Worm (Caenorhabditis elegans) whole organism, L1 larva: Measurements from ENCODE around the gene lips-12.
A peak's percentile ranks its signal among the peaks of the same experiment; 100 is the strongest.

Experiments used
- C04F5.9 ChIP-seq: sonication (generic microtip); optimal IDR thresholded peaks from 2 replicates; lab custom pipeline; 2016; ENCODE audit warnings: missing genetic modification characterization, missing compliant biosample characterization
- C16A3.4 ChIP-seq: fragments of 150-350 bp; optimal IDR thresholded peaks from 2 replicates; lab custom pipeline; 2014; ENCODE audit warnings: missing biosample characterization, missing genetic modification characterization
- C34B4.2 ChIP-seq: sonication (generic microtip); optimal IDR thresholded peaks from 2 replicates; lab custom pipeline; 2017; ENCODE audit warnings: mild to moderate bottlenecking, missing genetic modification characterization, missing compliant biosample characterization
- Y116A8C.19 ChIP-seq: sonication (generic microtip); optimal IDR thresholded peaks from 2 replicates; lab custom pipeline; 2016; ENCODE audit warnings: missing compliant biosample characterization, missing genetic modification characterization, borderline replicate concordance
- aha-1 ChIP-seq: fragments of 150-350 bp; optimal IDR thresholded peaks from 2 replicates; lab custom pipeline; 2014; ENCODE audit warnings: missing biosample characterization, missing genetic modification characterization
- aly-2 ChIP-seq: fragments of 150-350 bp; optimal IDR thresholded peaks from 2 replicates; lab custom pipeline; 2014; ENCODE audit warnings: missing biosample characterization, missing genetic modification characterization
- ama-1 ChIP-seq: fragments of 150-350 bp; optimal IDR thresholded peaks from 2 replicates; lab custom pipeline; 2014
- blmp-1 ChIP-seq: fragments of 150-350 bp; optimal IDR thresholded peaks from 2 replicates; lab custom pipeline; 2014; ENCODE audit warnings: missing biosample characterization, missing genetic modification characterization
- ceh-63 ChIP-seq: fragments of 200-800 bp; sonication (Bioruptor generic); optimal IDR thresholded peaks from 2 replicates; lab custom pipeline; 2018; ENCODE audit warnings: mild to moderate bottlenecking, missing genetic modification characterization, missing compliant biosample characterization
- ceh-8 ChIP-seq: fragments of 200-800 bp; sonication (Bioruptor generic); optimal IDR thresholded peaks from 2 replicates; lab custom pipeline; 2018; ENCODE audit warnings: mild to moderate bottlenecking, missing genetic modification characterization, moderate library complexity, missing compliant biosample characterization
- ceh-88 ChIP-seq: fragments of 200-800 bp; sonication (Bioruptor generic); IDR thresholded peaks from 2 replicates; pipeline ENCODE4 v1.3.6; 2022; ENCODE audit warnings: missing genetic modification characterization, missing compliant biosample characterization
- dpl-1 ChIP-seq, 3 experiments: fragments of 150-350 bp in 2 of 3; sonication (generic microtip) in 1 of 3; optimal IDR thresholded peaks; 2 replicates each; lab custom pipeline; 2014 to 2017; ENCODE audit warnings: missing biosample characterization in 3 of 3, missing genetic modification characterization in 3 of 3, missing genetic modification reagents in 3 of 3
- dsc-1 ChIP-seq: sonication (generic microtip); optimal IDR thresholded peaks from 2 replicates; lab custom pipeline; 2016; ENCODE audit warnings: mild to moderate bottlenecking, missing genetic modification characterization, missing compliant biosample characterization
- egl-13 ChIP-seq: sonication (generic microtip); optimal IDR thresholded peaks from 2 replicates; lab custom pipeline; 2016; ENCODE audit warnings: missing genotype, missing genetic modification reagents, missing genetic modification characterization, missing compliant biosample characterization
- ets-5 ChIP-seq: fragments of 200-800 bp; sonication (Bioruptor generic); IDR thresholded peaks from 2 replicates; pipeline ENCODE4 v1.3.6; 2022; ENCODE audit warnings: missing genetic modification characterization, missing compliant biosample characterization
- fkh-10 ChIP-seq: sonication (generic microtip); optimal IDR thresholded peaks from 2 replicates; lab custom pipeline; 2017; ENCODE audit warnings: missing biosample characterization, missing genetic modification reagents, missing genetic modification characterization
- fkh-4 ChIP-seq: sonication (generic microtip); optimal IDR thresholded peaks from 2 replicates; lab custom pipeline; 2016; ENCODE audit warnings: missing compliant biosample characterization, missing genetic modification characterization, borderline replicate concordance
- grh-1 ChIP-seq: fragments of 200-800 bp; sonication (Bioruptor generic); IDR thresholded peaks from 2 replicates; pipeline ENCODE4 v1.3.6; 2022; ENCODE audit warnings: missing genetic modification reagents, missing genetic modification characterization, missing compliant biosample characterization
- hlh-17 ChIP-seq: fragments of 200-800 bp; sonication (Bioruptor generic); optimal IDR thresholded peaks from 2 replicates; lab custom pipeline; 2018; ENCODE audit warnings: missing genetic modification characterization, mild to moderate bottlenecking, missing compliant biosample characterization, moderate library complexity, borderline replicate concordance
- irx-1 ChIP-seq: sonication (generic microtip); optimal IDR thresholded peaks from 2 replicates; lab custom pipeline; 2016; ENCODE audit warnings: missing genetic modification characterization, missing compliant biosample characterization
- isw-1 ChIP-seq: fragments of 200-800 bp; sonication (Bioruptor generic); IDR thresholded peaks from 2 replicates; pipeline ENCODE4 v1.3.6; 2022; ENCODE audit warnings: missing genetic modification characterization, missing compliant biosample characterization
- lin-14 ChIP-seq: fragments of 200-800 bp; sonication (Bioruptor generic); optimal IDR thresholded peaks from 2 replicates; lab custom pipeline; 2018; ENCODE audit warnings: mild to moderate bottlenecking, missing genetic modification characterization, moderate library complexity, missing compliant biosample characterization
- lir-3 ChIP-seq: sonication (generic microtip); optimal IDR thresholded peaks from 2 replicates; lab custom pipeline; 2016; ENCODE audit warnings: mild to moderate bottlenecking, missing genetic modification characterization, moderate library complexity, missing compliant biosample characterization; ENCODE audit not compliant: poor library complexity
- lsy-2 ChIP-seq, 2 experiments: fragments of 150-350 bp; optimal IDR thresholded peaks; 2 replicates each; lab custom pipeline; 2014; ENCODE audit warnings: missing biosample characterization in 2 of 2, missing genetic modification characterization in 2 of 2
- mab-9 ChIP-seq: fragments of 200-800 bp; sonication (Bioruptor generic); IDR thresholded peaks from 2 replicates; pipeline ENCODE4 v1.3.6; 2022; ENCODE audit warnings: missing genetic modification reagents, missing genetic modification characterization, missing compliant biosample characterization
- mef-2 ChIP-seq: fragments of 150-350 bp; optimal IDR thresholded peaks from 2 replicates; lab custom pipeline; 2014; ENCODE audit warnings: missing biosample characterization, missing genetic modification characterization
- nhr-12 ChIP-seq: sonication (generic microtip); optimal IDR thresholded peaks from 2 replicates; lab custom pipeline; 2017; ENCODE audit warnings: missing biosample characterization, missing genetic modification characterization
- nhr-237 ChIP-seq: fragments of 150-350 bp; optimal IDR thresholded peaks from 2 replicates; lab custom pipeline; 2014; ENCODE audit warnings: missing biosample characterization, missing genetic modification characterization
- nhr-28 ChIP-seq: fragments of 150-350 bp; optimal IDR thresholded peaks from 2 replicates; lab custom pipeline; 2014; ENCODE audit warnings: missing biosample characterization, missing genetic modification characterization
- nhr-77 ChIP-seq: fragments of 150-350 bp; optimal IDR thresholded peaks from 2 replicates; lab custom pipeline; 2014; ENCODE audit warnings: missing biosample characterization, missing genetic modification characterization
- nhr-90 ChIP-seq: sonication (generic microtip); optimal IDR thresholded peaks from 2 replicates; lab custom pipeline; 2016; ENCODE audit warnings: mild to moderate bottlenecking, missing genetic modification characterization, missing compliant biosample characterization; ENCODE audit not compliant: poor library complexity
- pax-3 ChIP-seq: fragments of 200-800 bp; sonication (Bioruptor generic); optimal IDR thresholded peaks from 2 replicates; lab custom pipeline; 2018; ENCODE audit warnings: mild to moderate bottlenecking, missing genetic modification characterization, moderate library complexity, missing compliant biosample characterization
- rnt-1 ChIP-seq: sonication (generic microtip); optimal IDR thresholded peaks from 2 replicates; lab custom pipeline; 2016; ENCODE audit warnings: mild to moderate bottlenecking, missing genetic modification characterization, moderate library complexity, missing compliant biosample characterization
- snu-23 ChIP-seq: sonication (generic microtip); optimal IDR thresholded peaks from 2 replicates; lab custom pipeline; 2016; ENCODE audit warnings: missing genetic modification characterization, missing compliant biosample characterization
- sox-4 ChIP-seq: sonication (generic microtip); optimal IDR thresholded peaks from 2 replicates; lab custom pipeline; 2016; ENCODE audit warnings: missing genetic modification characterization, missing compliant biosample characterization
- unc-30 ChIP-seq: sonication (generic microtip); optimal IDR thresholded peaks from 2 replicates; lab custom pipeline; 2017; ENCODE audit warnings: missing biosample characterization, missing genetic modification characterization
- unc-86 ChIP-seq: sonication (generic microtip); optimal IDR thresholded peaks from 2 replicates; lab custom pipeline; 2016; ENCODE audit warnings: missing genetic modification characterization, missing compliant biosample characterization
- vab-15 ChIP-seq: sonication (generic microtip); optimal IDR thresholded peaks from 2 replicates; lab custom pipeline; 2017; ENCODE audit warnings: missing genotype, mild to moderate bottlenecking, missing genetic modification characterization, missing compliant biosample characterization
- zip-4 ChIP-seq: fragments of 200-800 bp; sonication (Bioruptor generic); optimal IDR thresholded peaks from 2 replicates; lab custom pipeline; 2018; ENCODE audit warnings: mild to moderate bottlenecking, missing genetic modification characterization, moderate library complexity, missing compliant biosample characterization
- ztf-4 ChIP-seq: fragments of 150-350 bp; optimal IDR thresholded peaks from 2 replicates; lab custom pipeline; 2014; ENCODE audit warnings: missing biosample characterization, missing genetic modification characterization

The lips-12 gene

DNA sequence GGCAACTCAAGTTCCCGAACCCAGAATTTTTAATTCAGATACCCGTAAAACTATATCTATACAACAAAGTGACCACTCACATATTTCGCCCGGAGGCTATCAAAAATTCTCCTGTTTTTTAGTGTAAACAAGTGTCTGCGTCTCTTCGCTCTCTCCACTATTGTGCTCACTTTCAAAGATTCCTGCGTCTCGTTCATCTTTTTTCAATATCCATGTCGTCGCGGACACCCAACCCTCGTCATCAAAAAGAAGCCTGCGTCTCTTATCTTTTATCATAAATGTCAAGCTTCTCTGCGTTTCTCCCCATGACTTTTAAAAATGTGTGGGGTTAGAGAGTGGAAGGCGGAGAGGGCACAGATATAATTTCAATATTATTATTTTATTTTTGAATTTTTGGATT lies 29.1 kb downstream of the lips-12 start (continued):
- TF ChIP-seq nhr-237 (tag; lab: Kevin White, UChicago) (no peak), sox-4 (tag; lab: Kevin White, UChicago) (no peak), nhr-12 (tag; lab: Kevin White, UChicago) (no peak), aha-1 (tag; lab: Kevin White, UChicago) (no peak), Y116A8C.19 (tag; lab: Kevin White, UChicago) (no peak), grh-1 (GFP tag; lab: Robert Waterston, UW) (no peak), ceh-8 (no peak), rnt-1 (tag; lab: Kevin White, UChicago) (peak; percentile 77), lir-3 (tag; lab: Kevin White, UChicago) (no peak), fkh-10 (no peak), mef-2 (tag; lab: Kevin White, UChicago) (peak; percentile 61), irx-1 (tag; lab: Kevin White, UChicago) (peak; percentile 52), unc-30 (tag; lab: Kevin White, UChicago) (no peak), fkh-4 (peak; percentile 30), pax-3 (tag; lab: Kevin White, UChicago) (no peak), unc-86 (peak; percentile 22), dpl-1 (GFP tag; optimal IDR thresholded peaks at IDR 0.05; lab: Kevin White, UChicago) (peak in 1 of 3 experiments; percentile 35), aly-2 (tag; lab: Kevin White, UChicago) (no peak), C34B4.2 (no peak), snu-23 (peak; percentile 69), C04F5.9 (tag; lab: Kevin White, UChicago) (no peak), vab-15 (tag; lab: Kevin White, UChicago) (no peak), hlh-17 (GFP tag; lab: Kevin White, UChicago) (no peak), ama-1 (no peak), mab-9 (GFP tag; lab: Robert Waterston, UW) (no peak), dsc-1 (tag; lab: Kevin White, UChicago) (peak; percentile 76), blmp-1 (tag; lab: Kevin White, UChicago) (peak; percentile 23), nhr-90 (tag; lab: Kevin White, UChicago) (no peak), nhr-77 (tag; lab: Kevin White, UChicago) (no peak), nhr-28 (tag; lab: Kevin White, UChicago) (no peak), zip-4 (GFP tag; lab: Kevin White, UChicago) (no peak)

DNA sequence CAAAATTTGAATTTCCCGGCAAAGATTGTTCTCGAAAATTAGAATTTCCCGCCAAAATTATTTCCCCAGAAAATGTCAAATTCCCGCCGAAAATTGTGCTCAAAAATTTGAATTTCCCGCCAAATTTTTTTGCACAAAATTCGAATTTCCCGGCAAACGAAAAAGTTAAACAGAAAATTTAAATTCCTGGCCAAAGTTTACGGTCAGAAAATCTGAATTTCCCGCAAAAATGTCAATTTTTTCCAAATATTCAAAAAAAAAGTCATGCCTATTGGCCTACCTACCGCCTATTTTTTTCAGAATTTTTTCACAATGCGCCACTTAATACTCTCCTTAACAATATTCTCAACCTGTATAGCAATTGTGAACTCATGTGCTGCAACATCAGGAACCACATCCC lies 31.2 kb downstream of the lips-12 start, which contains the start of gene K02E7.1:
TSS of gene K02E7.1 (plus strand) at position 301 of the 400 bp plus-strand sequence.
- no peak for TF ChIP-seq pax-3 (tag; lab: Kevin White, UChicago)
- TF ChIP-seq lsy-2 (tag; optimal IDR thresholded peaks at IDR 0.05; lab: Kevin White, UChicago) = no peak
- TF ChIP-seq lir-3 (tag; lab: Kevin White, UChicago) = no peak
- TF ChIP-seq egl-13 = no peak
- no peak for TF ChIP-seq lin-14 (GFP tag; lab: Kevin White, UChicago)
- TF ChIP-seq ceh-63 (GFP tag; lab: Kevin White, UChicago) = no peak
- TF ChIP-seq C16A3.4 = no peak
- TF ChIP-seq dpl-1 (GFP tag; optimal IDR thresholded peaks at IDR 0.05; lab: Kevin White, UChicago) = no peak
- no peak for TF ChIP-seq hlh-17 (GFP tag; lab: Kevin White, UChicago)
- no peak for TF ChIP-seq ets-5 (GFP tag; lab: Robert Waterston, UW)
- TF ChIP-seq ceh-88 (GFP tag; lab: Robert Waterston, UW) = no peak

ce11 chrII:1075424-1075823 lies 38.6 kb downstream of the lips-12 start, which contains the start of gene K02E7.11:
TSS of gene K02E7.11 (minus strand) at chrII:1075524.
- TF ChIP-seq ztf-4 (tag; lab: Kevin White, UChicago) (no peak), Y116A8C.19 (tag; lab: Kevin White, UChicago) (no peak), ceh-8 (no peak), egl-13 (no peak), isw-1 (GFP tag; lab: Robert Waterston, UW) (no peak), nhr-237 (tag; lab: Kevin White, UChicago) (no peak)
